Fruit fly (Drosophila melanogaster) whole organism, adult: ENCODE results near the gene CG15553.

Source experiments
- CG1620 ChIP-seq: fragments of 200-800 bp; sonication (Bioruptor generic); optimal IDR thresholded peaks from 2 replicates; lab custom pipeline; 2016; ENCODE audit warnings: missing biosample characterization, missing genetic modification characterization
- toe ChIP-seq: fragments of 200-800 bp; sonication (Bioruptor generic); optimal IDR thresholded peaks from 2 replicates; lab custom pipeline; 2016; ENCODE audit warnings: missing biosample characterization, missing genetic modification characterization

DNA sequence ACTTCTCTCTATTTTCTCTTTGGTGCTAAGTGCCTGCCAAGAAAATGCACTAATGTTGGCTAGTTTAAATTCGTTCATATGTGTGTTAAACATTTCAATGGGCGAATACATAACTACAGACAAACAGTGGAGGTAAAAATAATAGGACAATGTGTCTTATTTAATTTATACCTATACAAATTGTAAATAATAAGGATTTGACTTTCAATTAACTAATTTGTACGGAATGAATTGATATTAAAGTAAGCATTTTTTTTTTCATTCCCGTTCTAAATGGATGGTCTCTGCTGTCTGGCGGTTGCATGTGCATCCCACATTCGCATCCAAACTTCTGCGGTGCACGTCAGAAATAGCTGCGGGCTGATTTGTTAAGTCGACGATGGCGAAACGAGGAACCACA is 46.0 kb upstream of the CG15553 start:
- TF ChIP-seq CG1620 (GFP tag; lab: Kevin White, UChicago) (no peak), toe (GFP tag; lab: Kevin White, UChicago) (no peak)
